Worm (Caenorhabditis elegans) whole organism, young adult: ENCODE measurements around the gene M195.2.

Experiments used
- B0336.3 ChIP-seq: fragments of 200-800 bp; sonication (Bioruptor generic); IDR thresholded peaks from 2 replicates; pipeline ENCODE4 v1.3.6; 2022; ENCODE audit warnings: missing genetic modification characterization, missing compliant biosample characterization
- F39B2.1 ChIP-seq: fragments of 200-800 bp; sonication (Bioruptor generic); IDR thresholded peaks from 2 replicates; pipeline ENCODE4 v1.3.6; 2022; ENCODE audit warnings: missing genetic modification reagents, missing genetic modification characterization, missing compliant biosample characterization
- F49E8.2 ChIP-seq: sonication (generic microtip); optimal IDR thresholded peaks from 3 replicates; lab custom pipeline; 2017; ENCODE audit warnings: missing genetic modification characterization, mild to moderate bottlenecking, missing compliant biosample characterization, antibody characterized with exemption, moderate library complexity; ENCODE audit not compliant: insufficient read depth
- F57C9.4 ChIP-seq: sonication (generic microtip); optimal IDR thresholded peaks from 2 replicates; lab custom pipeline; 2017; ENCODE audit warnings: mild to moderate bottlenecking, missing genetic modification characterization, missing compliant biosample characterization
- K11D2.4 ChIP-seq: fragments of 200-800 bp; sonication (Bioruptor generic); IDR thresholded peaks from 2 replicates; pipeline ENCODE4 v1.3.6; 2022; ENCODE audit warnings: missing genetic modification reagents, missing genetic modification characterization, missing compliant biosample characterization
- T26A5.8 ChIP-seq: sonication (generic microtip); optimal IDR thresholded peaks from 2 replicates; lab custom pipeline; 2016; ENCODE audit warnings: missing genetic modification characterization, missing compliant biosample characterization
- Y79H2A.3 ChIP-seq: fragments of 200-800 bp; sonication (Bioruptor generic); conservative IDR thresholded peaks from 2 replicates; pipeline ENCODE4 v1.3.6; 2022; ENCODE audit warnings: missing genetic modification reagents, missing genetic modification characterization, missing compliant biosample characterization
- atf-7 ChIP-seq: sonication (generic microtip); optimal IDR thresholded peaks from 2 replicates; lab custom pipeline; 2017; ENCODE audit warnings: mild to moderate bottlenecking, missing genetic modification characterization, missing compliant biosample characterization
- attf-3 ChIP-seq: fragments of 200-800 bp; sonication (Bioruptor generic); conservative IDR thresholded peaks from 2 replicates; pipeline ENCODE4 v1.3.6; 2022; ENCODE audit warnings: missing genetic modification reagents, missing genetic modification characterization, missing compliant biosample characterization
- attf-6 ChIP-seq: fragments of 200-800 bp; sonication (Bioruptor generic); IDR thresholded peaks from 2 replicates; pipeline ENCODE4 v1.3.6; 2022; ENCODE audit warnings: missing genetic modification reagents, missing genetic modification characterization, missing compliant biosample characterization
- cebp-1 ChIP-seq, 2 experiments: fragments of 200-800 bp in 1 of 2; sonication (Bioruptor generic) in 1 of 2; sonication (generic microtip) in 1 of 2; IDR thresholded peaks in 1 of 2; optimal IDR thresholded peaks in 1 of 2; 2 replicates each; pipeline versions ENCODE4 v1.3.6 to Lab custom; 2017 to 2022; ENCODE audit warnings: missing compliant biosample characterization in 2 of 2, missing genetic modification characterization in 2 of 2, mild to moderate bottlenecking in 1 of 2, missing genetic modification reagents in 1 of 2, moderate library complexity in 1 of 2
- cebp-2 ChIP-seq: fragments of 200-800 bp; sonication (Bioruptor generic); IDR thresholded peaks from 2 replicates; pipeline ENCODE4 v1.3.6; 2022; ENCODE audit warnings: missing genetic modification characterization, missing compliant biosample characterization
- ceh-27 ChIP-seq: fragments of 200-800 bp; sonication (Bioruptor generic); optimal IDR thresholded peaks from 2 replicates; lab custom pipeline; 2018; ENCODE audit warnings: mild to moderate bottlenecking, missing genetic modification characterization, moderate library complexity, missing compliant biosample characterization
- ceh-58 ChIP-seq: fragments of 200-800 bp; sonication (Bioruptor generic); IDR thresholded peaks from 2 replicates; pipeline ENCODE4 v1.3.6; 2022; ENCODE audit warnings: missing genetic modification characterization, missing compliant biosample characterization
- ceh-79 ChIP-seq: sonication (generic microtip); optimal IDR thresholded peaks from 2 replicates; lab custom pipeline; 2017; ENCODE audit warnings: mild to moderate bottlenecking, missing genetic modification characterization, missing compliant biosample characterization
- dpff-1 ChIP-seq: sonication (generic microtip); optimal IDR thresholded peaks from 2 replicates; lab custom pipeline; 2017; ENCODE audit warnings: mild to moderate bottlenecking, missing genetic modification characterization, missing compliant biosample characterization
- dpl-1 ChIP-seq: fragments of 150-350 bp; optimal IDR thresholded peaks from 2 replicates; lab custom pipeline; 2014; ENCODE audit warnings: missing biosample characterization, missing genetic modification reagents, missing genetic modification characterization
- egrh-3 ChIP-seq: fragments of 200-800 bp; sonication (Bioruptor generic); IDR thresholded peaks from 2 replicates; pipeline ENCODE4 v1.3.6; 2022; ENCODE audit warnings: missing genetic modification reagents, missing genetic modification characterization, missing compliant biosample characterization
- ets-4 ChIP-seq: fragments of 200-800 bp; sonication (Bioruptor generic); optimal IDR thresholded peaks from 2 replicates; lab custom pipeline; 2018; ENCODE audit warnings: mild to moderate bottlenecking, missing genetic modification characterization, missing compliant biosample characterization
- him-1 ChIP-seq: sonication (generic microtip); optimal IDR thresholded peaks from 2 replicates; lab custom pipeline; 2016; ENCODE audit warnings: missing genotype, missing genetic modification reagents, missing genetic modification characterization, missing compliant biosample characterization
- hlh-26 ChIP-seq: fragments of 200-800 bp; sonication (Bioruptor generic); conservative IDR thresholded peaks from 2 replicates; pipeline ENCODE4 v1.3.6; 2022; ENCODE audit warnings: missing genetic modification reagents, missing genetic modification characterization, missing compliant biosample characterization
- hmg-20 ChIP-seq: fragments of 200-800 bp; sonication (Bioruptor generic); IDR thresholded peaks from 2 replicates; pipeline ENCODE4 v1.3.6; 2022; ENCODE audit warnings: missing genetic modification reagents, missing genetic modification characterization, missing compliant biosample characterization
- hrde-1 ChIP-seq: sonication (generic microtip); optimal IDR thresholded peaks from 2 replicates; lab custom pipeline; 2016; ENCODE audit warnings: missing genetic modification characterization, mild to moderate bottlenecking, missing compliant biosample characterization, moderate library complexity, missing genotype, missing genetic modification reagents, borderline replicate concordance
- lin-40 ChIP-seq: sonication (generic microtip); optimal IDR thresholded peaks from 2 replicates; lab custom pipeline; 2016; ENCODE audit warnings: missing genetic modification characterization, mild to moderate bottlenecking, missing compliant biosample characterization, missing genotype, missing genetic modification reagents
- lir-1 ChIP-seq: fragments of 200-800 bp; sonication (Bioruptor generic); conservative IDR thresholded peaks from 2 replicates; pipeline ENCODE4 v1.3.6; 2022; ENCODE audit warnings: missing genetic modification reagents, missing genetic modification characterization, missing compliant biosample characterization
- madf-10 ChIP-seq: sonication (generic microtip); optimal IDR thresholded peaks from 2 replicates; lab custom pipeline; 2016; ENCODE audit warnings: mild to moderate bottlenecking, missing genetic modification characterization, missing compliant biosample characterization
- madf-6 ChIP-seq: fragments of 200-800 bp; sonication (Bioruptor generic); IDR thresholded peaks from 2 replicates; pipeline ENCODE4 v1.3.6; 2022; ENCODE audit warnings: missing genetic modification reagents, missing genetic modification characterization, missing compliant biosample characterization
- mes-4 ChIP-seq: sonication (generic microtip); optimal IDR thresholded peaks from 2 replicates; lab custom pipeline; 2016; ENCODE audit warnings: missing genotype, missing genetic modification characterization, missing compliant biosample characterization
- nfya-2 ChIP-seq: fragments of 200-800 bp; sonication (Bioruptor generic); IDR thresholded peaks from 2 replicates; pipeline ENCODE4 v1.3.6; 2022; ENCODE audit warnings: missing genetic modification reagents, missing genetic modification characterization, missing compliant biosample characterization
- nhr-120 ChIP-seq: fragments of 200-800 bp; sonication (Bioruptor generic); IDR thresholded peaks from 2 replicates; pipeline ENCODE4 v1.3.6; 2022; ENCODE audit warnings: missing genetic modification characterization, missing compliant biosample characterization
- snpc-1.1 ChIP-seq: sonication (generic microtip); optimal IDR thresholded peaks from 2 replicates; lab custom pipeline; 2017; ENCODE audit warnings: missing genetic modification characterization, mild to moderate bottlenecking, missing compliant biosample characterization, antibody characterized with exemption, moderate library complexity, missing genotype, missing genetic modification reagents; ENCODE audit not compliant: insufficient read depth
- snpc-3.4 ChIP-seq: sonication (generic microtip); optimal IDR thresholded peaks from 2 replicates; lab custom pipeline; 2017; ENCODE audit warnings: missing genetic modification characterization, mild to moderate bottlenecking, missing compliant biosample characterization, antibody characterized with exemption, moderate library complexity, missing genotype, missing genetic modification reagents
- tbx-9 ChIP-seq: sonication (generic microtip); optimal IDR thresholded peaks from 2 replicates; lab custom pipeline; 2016; ENCODE audit warnings: borderline replicate concordance, missing genetic modification characterization, inconsistent platforms, missing compliant biosample characterization
- zfh-2 ChIP-seq: fragments of 200-800 bp; sonication (Bioruptor generic); conservative IDR thresholded peaks from 2 replicates; pipeline ENCODE4 v1.3.6; 2022; ENCODE audit warnings: missing genetic modification reagents, missing genetic modification characterization, missing compliant biosample characterization
- ztf-3 ChIP-seq: fragments of 200-800 bp; sonication (Bioruptor generic); optimal IDR thresholded peaks from 2 replicates; lab custom pipeline; 2018; ENCODE audit warnings: mild to moderate bottlenecking, missing genetic modification characterization, missing compliant biosample characterization

The M195.2 gene

DNA sequence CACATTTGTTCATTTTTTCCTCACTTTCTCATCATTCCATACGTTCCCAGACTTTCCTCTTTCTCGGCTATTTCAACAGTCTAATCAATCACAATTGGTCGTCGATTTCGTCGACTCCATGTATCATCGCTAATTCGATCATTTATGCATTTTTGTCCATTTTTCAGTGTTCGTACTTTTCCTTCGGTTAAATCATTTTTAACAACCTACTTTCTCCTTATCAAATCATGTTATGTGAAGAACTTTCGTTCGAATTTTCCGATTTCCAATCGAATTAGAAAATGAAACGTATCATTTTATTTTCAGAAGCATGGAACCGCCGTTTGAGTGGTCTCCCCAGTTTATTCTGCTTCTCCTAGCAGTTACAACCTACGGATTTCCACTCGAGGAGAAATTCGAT, 14.2 kb upstream of the M195.2 start, which contains the start of gene eff-1 (continued):
- TF ChIP-seq ets-4 (GFP tag; lab: Kevin White, UChicago), result no peak

DNA sequence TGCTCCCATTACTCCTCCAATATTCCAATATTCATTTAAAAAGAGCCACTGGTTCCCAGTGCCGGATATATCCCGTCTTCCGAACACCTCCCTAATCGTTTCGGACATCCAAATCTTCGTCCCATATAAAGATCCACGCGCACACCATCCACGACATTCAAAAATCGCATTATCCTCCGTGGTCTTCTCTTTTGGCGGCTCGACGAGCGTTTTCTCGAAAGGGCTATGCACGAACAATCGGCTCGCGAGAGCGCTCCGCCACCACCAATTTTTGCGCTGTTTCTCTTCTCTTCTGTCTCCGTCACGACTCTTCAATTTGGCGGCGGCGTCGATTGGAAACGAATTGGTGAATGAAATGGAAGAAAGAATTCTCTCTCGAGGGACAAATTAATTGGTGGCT, 7.3 kb upstream of the M195.2 start:
- TF ChIP-seq ceh-27 (GFP tag; lab: Kevin White, UChicago) (no peak), K11D2.4 (GFP tag; lab: Robert Waterston, UW) (no peak), T26A5.8 (tag; lab: Kevin White, UChicago) (no peak), zfh-2 (GFP tag; lab: Robert Waterston, UW) (peak; percentile 61; the same call in 1 of the 2 replicates), tbx-9 (no peak)
- TF ChIP-seq, all 124 proteins: peak for 1

DNA sequence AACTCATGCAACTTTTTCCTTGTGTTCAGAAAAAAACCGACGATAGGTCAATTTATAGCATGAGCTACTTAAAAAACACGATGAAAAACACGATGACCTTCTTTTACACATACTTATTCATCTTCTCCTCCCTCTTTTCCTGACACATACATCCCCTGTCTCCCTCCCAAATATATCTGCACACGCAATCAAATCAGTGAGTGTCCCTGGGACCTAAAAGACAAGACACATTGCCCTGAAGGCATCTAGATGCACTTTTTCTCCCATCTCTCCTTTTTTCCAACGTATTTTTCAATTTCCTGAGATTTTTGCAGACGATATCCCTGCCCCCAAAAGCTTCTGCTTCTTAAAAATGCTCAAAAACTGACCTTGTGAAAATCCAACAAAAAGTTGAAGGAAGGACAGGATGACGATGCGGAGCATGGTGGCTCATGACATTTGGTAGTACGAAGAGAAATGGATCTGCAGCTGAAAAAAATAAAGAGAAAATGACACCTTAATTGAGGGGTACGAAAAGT, 6.3 kb upstream of the M195.2 start, which contains the start of gene C26D10.6:
C26D10.6 (minus strand) TSS at position 468 of the 518 bp plus-strand sequence.
- TF ChIP-seq snpc-3.4 (tag; lab: Kevin White, UChicago) (no peak), nhr-120 (no peak), ceh-58 (GFP tag; lab: Robert Waterston, UW) (no peak), him-1 (tag; lab: Kevin White, UChicago) (no peak), F39B2.1 (GFP tag; lab: Robert Waterston, UW) (no peak), attf-6 (GFP tag; lab: Robert Waterston, UW) (no peak), hmg-20 (GFP tag; lab: Robert Waterston, UW) (no peak), dpl-1 (GFP tag; lab: Kevin White, UChicago) (no peak), lir-1 (GFP tag; lab: Robert Waterston, UW) (no peak), cebp-2 (GFP tag; lab: Robert Waterston, UW) (no peak)
- TF ChIP-seq, all 124 proteins: peak for 0

DNA sequence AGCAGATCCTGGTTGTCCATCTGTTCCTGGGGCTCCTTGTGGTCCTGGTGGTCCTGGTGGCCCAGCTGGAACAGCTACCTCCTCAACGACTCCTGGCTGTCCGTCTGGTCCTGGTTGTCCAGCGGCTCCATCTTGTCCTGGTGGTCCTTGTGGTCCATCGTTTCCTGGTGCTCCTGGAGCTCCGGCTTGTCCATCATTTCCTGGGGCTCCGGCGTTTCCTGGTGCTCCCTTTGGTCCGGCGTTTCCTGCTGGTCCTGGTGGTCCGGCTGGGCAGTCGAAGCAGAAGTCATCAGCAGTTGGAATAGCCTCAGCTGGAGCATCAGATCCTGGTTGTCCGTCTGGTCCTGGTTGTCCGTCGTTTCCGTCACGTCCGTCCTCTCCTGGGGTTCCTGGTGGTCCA, 2.1 kb upstream of the M195.2 start:
- TF ChIP-seq attf-3 (GFP tag; lab: Robert Waterston, UW) (no peak), cebp-1 (GFP tag; IDR thresholded peaks at IDR 0.05; lab: Robert Waterston, UW) (no peak), cebp-1 (tag; optimal IDR thresholded peaks at IDR 0.05; lab: Kevin White, UChicago) (no peak), zfh-2 (GFP tag; lab: Robert Waterston, UW) (peak; percentile 75), Y79H2A.3 (GFP tag; lab: Robert Waterston, UW) (no peak), F49E8.2 (tag; lab: Kevin White, UChicago) (no peak), atf-7 (tag; lab: Kevin White, UChicago) (no peak), egrh-3 (GFP tag; lab: Robert Waterston, UW) (peak; percentile 80; the same call in 1 of the 2 replicates), F57C9.4 (tag; lab: Kevin White, UChicago) (no peak), madf-10 (tag; lab: Kevin White, UChicago) (no peak), mes-4 (tag; lab: Kevin White, UChicago) (no peak), ceh-79 (tag; lab: Kevin White, UChicago) (no peak), dpff-1 (tag; lab: Kevin White, UChicago) (peak; percentile 22), hlh-26 (GFP tag; lab: Robert Waterston, UW) (no peak)

DNA sequence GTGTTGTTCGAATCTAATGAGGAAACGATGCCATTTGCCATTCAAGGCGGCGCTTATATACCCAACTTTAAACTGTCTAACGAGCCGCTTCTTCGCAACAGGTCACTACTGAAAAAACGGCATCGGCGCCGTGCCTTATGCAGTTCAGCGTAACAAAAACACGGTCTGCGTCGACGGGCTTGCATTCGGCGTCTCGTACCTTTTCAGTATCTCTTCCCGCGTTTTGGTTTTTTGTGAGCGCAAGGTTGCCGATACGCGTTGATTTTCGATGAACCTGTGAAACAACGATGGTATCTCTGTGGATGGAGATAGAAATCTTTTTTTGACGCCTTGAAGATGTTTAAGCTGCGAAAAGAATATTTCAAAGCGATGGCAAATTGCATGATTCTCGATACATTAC, 1.2 kb upstream of the M195.2 start, which contains the start of gene col-77:
col-77 (minus strand) TSS at position 32 of the 400 bp plus-strand sequence.
- TF ChIP-seq lir-1 (GFP tag; lab: Robert Waterston, UW) (no peak), lin-40 (tag; lab: Kevin White, UChicago) (no peak), ztf-3 (GFP tag; lab: Kevin White, UChicago) (no peak), B0336.3 (no peak), Y79H2A.3 (GFP tag; lab: Robert Waterston, UW) (no peak), snpc-1.1 (no peak), hrde-1 (no peak), nfya-2 (GFP tag; lab: Robert Waterston, UW) (no peak), madf-6 (GFP tag; lab: Robert Waterston, UW) (no peak)
